Worm (Caenorhabditis elegans): ENCODE data around the gene toca-1.

ce11 chrX:1487096-1487495, 34.2 kb downstream of the toca-1 start:
- TF ChIP-seq sea-1 (GFP tag; conservative IDR thresholded peaks at IDR 0.05) (no peak), tra-4 (tag; optimal IDR thresholded peaks at IDR 0.05) (no peak), hnd-1 (tag; optimal IDR thresholded peaks at IDR 0.05) (no peak)

Data from whole organism, early embryonic.